Worm (Caenorhabditis elegans) whole organism, L2 larva: Measurements from ENCODE around the gene H03E18.2.

Source experiments
- R02D3.7 ChIP-seq: fragments of 150-350 bp; optimal IDR thresholded peaks from 2 replicates; lab custom pipeline; 2014; ENCODE audit warnings: missing biosample characterization, missing genetic modification characterization
- ama-1 ChIP-seq: fragments of 150-350 bp; optimal IDR thresholded peaks from 2 replicates; lab custom pipeline; 2018; ENCODE audit warnings: inconsistent platforms
- blmp-1 ChIP-seq: sonication (generic microtip); optimal IDR thresholded peaks from 2 replicates; lab custom pipeline; 2017; ENCODE audit warnings: missing genetic modification characterization, mild to moderate bottlenecking, missing compliant biosample characterization, antibody characterized with exemption, moderate library complexity; ENCODE audit not compliant: insufficient read depth
- ceh-82 ChIP-seq: fragments of 150-350 bp; optimal IDR thresholded peaks from 2 replicates; lab custom pipeline; 2014; ENCODE audit warnings: missing biosample characterization, missing genetic modification characterization
- crh-2 ChIP-seq: sonication (generic microtip); optimal IDR thresholded peaks from 2 replicates; lab custom pipeline; 2017; ENCODE audit warnings: missing biosample characterization, missing genetic modification characterization
- lin-13 ChIP-seq: fragments of 150-350 bp; optimal IDR thresholded peaks from 2 replicates; lab custom pipeline; 2014; ENCODE audit warnings: missing biosample characterization, missing genetic modification reagents, missing genetic modification characterization
- nhr-11 ChIP-seq: fragments of 150-350 bp; optimal IDR thresholded peaks from 2 replicates; lab custom pipeline; 2014; ENCODE audit warnings: missing biosample characterization, missing genetic modification characterization
- nhr-12 ChIP-seq: fragments of 150-350 bp; optimal IDR thresholded peaks from 2 replicates; lab custom pipeline; 2014; ENCODE audit warnings: missing biosample characterization, missing genetic modification characterization
- nhr-23 ChIP-seq: fragments of 150-350 bp; optimal IDR thresholded peaks from 2 replicates; lab custom pipeline; 2014; ENCODE audit warnings: missing biosample characterization, missing genetic modification reagents, missing genetic modification characterization
- nhr-237 ChIP-seq: fragments of 150-350 bp; optimal IDR thresholded peaks from 2 replicates; lab custom pipeline; 2014; ENCODE audit warnings: missing biosample characterization, missing genetic modification characterization
- unc-39 ChIP-seq: fragments of 150-350 bp; optimal IDR thresholded peaks from 2 replicates; lab custom pipeline; 2014; ENCODE audit warnings: missing biosample characterization, missing genetic modification characterization
- unc-62 ChIP-seq: fragments of 150-350 bp; optimal IDR thresholded peaks from 2 replicates; lab custom pipeline; 2014; ENCODE audit warnings: missing biosample characterization, missing genetic modification reagents, missing genetic modification characterization
- ztf-11 ChIP-seq: sonication (generic microtip); optimal IDR thresholded peaks from 2 replicates; lab custom pipeline; 2017; ENCODE audit warnings: missing biosample characterization, missing genetic modification characterization

- TF ChIP-seq nhr-237 (tag; lab: Kevin White, UChicago) (no peak), nhr-23 (tag; lab: Kevin White, UChicago) (no peak), ztf-11 (tag; lab: Kevin White, UChicago) (no peak), lin-13 (GFP tag; lab: Kevin White, UChicago) (no peak), unc-62 (GFP tag; lab: Kevin White, UChicago) (no peak), crh-2 (tag; lab: Kevin White, UChicago) (peak; percentile 35), nhr-11 (tag; lab: Kevin White, UChicago) (no peak), unc-39 (tag; lab: Kevin White, UChicago) (no peak), R02D3.7 (tag; lab: Kevin White, UChicago) (no peak), ceh-82 (tag; lab: Kevin White, UChicago) (no peak), blmp-1 (tag; lab: Kevin White, UChicago) (no peak), ama-1 (lab: Kevin White, UChicago) (no peak), nhr-12 (tag; lab: Kevin White, UChicago) (no peak)
Measured at ce11 chrX:8481716-8482115, 38.6 kb downstream of the H03E18.2 start.
